Worm (Caenorhabditis elegans): ENCODE results near the gene F40A3.4.

The F40A3.4 gene

DNA sequence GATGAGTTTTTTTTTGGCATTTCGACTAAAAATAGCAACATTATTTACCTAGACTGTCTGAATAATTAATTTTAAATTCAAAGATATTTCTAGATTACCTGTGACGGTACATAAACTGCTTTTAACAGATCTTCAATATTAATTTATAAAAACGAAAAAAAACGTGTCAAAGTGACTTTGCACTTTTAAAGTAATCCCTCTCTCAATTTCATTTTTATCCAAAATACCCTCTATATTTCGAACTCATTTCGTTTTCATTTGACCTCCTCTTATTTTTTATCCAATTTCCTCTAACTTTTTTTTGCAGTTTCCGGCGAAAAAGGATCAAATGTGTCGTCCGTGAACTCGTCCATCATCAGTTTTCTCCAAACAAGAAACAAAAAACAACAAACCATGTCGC, at the start of gene F40A3.4:
F40A3.4 (plus strand) TSS at position 301 of the 400 bp plus-strand sequence.
- TF ChIP-seq nhr-12 (tag; optimal IDR thresholded peaks at IDR 0.05) (no peak), mab-5 (tag; optimal IDR thresholded peaks at IDR 0.05) (no peak), elt-3 (tag; optimal IDR thresholded peaks at IDR 0.05) (no peak), zip-8 (tag; optimal IDR thresholded peaks at IDR 0.05) (no peak), unc-120 (tag; optimal IDR thresholded peaks at IDR 0.05; ENCODE audit: poor library complexity, severe bottlenecking) (no peak), flh-1 (GFP tag; optimal IDR thresholded peaks at IDR 0.05) (no peak), bed-3 (GFP tag; optimal IDR thresholded peaks at IDR 0.05) (no peak), pha-4 (tag; optimal IDR thresholded peaks at IDR 0.05) (no peak), nhr-237 (tag; optimal IDR thresholded peaks at IDR 0.05) (no peak), nhr-28 (tag; optimal IDR thresholded peaks at IDR 0.05) (no peak), sem-2 (GFP tag; optimal IDR thresholded peaks at IDR 0.05) (no peak), nhr-2 (tag; optimal IDR thresholded peaks at IDR 0.05) (no peak), blmp-1 (tag; optimal IDR thresholded peaks at IDR 0.05) (no peak), ces-1 (GFP tag; optimal IDR thresholded peaks at IDR 0.05) (no peak), hlh-1 (tag; optimal IDR thresholded peaks at IDR 0.05) (no peak)

DNA sequence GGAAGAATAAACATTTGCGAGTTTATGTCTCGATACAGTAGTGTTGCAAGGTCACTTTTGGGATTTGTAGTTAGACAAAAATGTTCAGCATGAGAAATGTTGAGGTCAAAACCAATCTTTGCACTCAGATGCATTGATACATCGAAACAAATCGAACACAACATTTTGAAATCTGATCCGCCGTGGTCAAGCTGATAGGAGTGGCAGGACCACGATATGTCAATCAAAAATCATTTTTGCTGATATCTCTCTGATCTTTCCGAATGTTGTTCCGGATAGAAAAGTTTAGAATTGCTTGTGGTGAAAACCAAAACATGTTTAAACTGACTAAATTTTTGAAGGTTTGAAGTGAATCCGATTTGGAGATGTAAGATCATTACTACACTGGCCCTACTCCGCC, 49.7 kb upstream of the F40A3.4 start:
- TF ChIP-seq unc-62 (GFP tag; optimal IDR thresholded peaks at IDR 0.05): peak; percentile 73
- TF ChIP-seq tbx-8 (GFP tag; optimal IDR thresholded peaks at IDR 0.05): no peak
- no peak for TF ChIP-seq elt-1 (tag; optimal IDR thresholded peaks at IDR 0.05; ENCODE audit: borderline replicate concordance, insufficient read depth)

DNA sequence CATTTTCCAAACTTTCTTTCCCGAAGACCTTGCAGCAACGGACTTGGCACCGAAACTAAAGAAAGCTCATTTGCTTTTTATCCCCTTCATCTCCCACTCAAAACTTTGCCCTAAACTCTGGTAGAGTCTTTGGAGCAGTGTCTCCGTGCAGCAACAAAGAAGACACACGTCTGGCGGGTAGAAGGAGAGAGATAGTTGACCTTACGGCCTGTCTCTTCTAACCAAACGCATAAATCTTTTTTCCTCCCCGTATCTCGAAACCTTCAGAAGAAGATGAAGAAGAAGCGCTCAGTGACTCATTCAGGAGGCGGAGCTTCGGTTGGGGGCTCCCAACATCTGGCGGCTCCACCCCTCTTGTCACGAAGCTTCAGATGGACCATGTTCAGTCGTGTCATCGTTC, 49.2 kb upstream of the F40A3.4 start:
- TF ChIP-seq unc-120 (tag; optimal IDR thresholded peaks at IDR 0.05; ENCODE audit: poor library complexity, severe bottlenecking) (no peak), unc-39 (tag; optimal IDR thresholded peaks at IDR 0.05) (no peak), ceh-39 (tag; optimal IDR thresholded peaks at IDR 0.05) (no peak), unc-62 (GFP tag; optimal IDR thresholded peaks at IDR 0.05) (peak; percentile 37), flh-1 (GFP tag; optimal IDR thresholded peaks at IDR 0.05) (no peak), hlh-1 (tag; optimal IDR thresholded peaks at IDR 0.05) (peak; percentile 68), nhr-237 (tag; optimal IDR thresholded peaks at IDR 0.05) (no peak), nhr-76 (tag; optimal IDR thresholded peaks at IDR 0.05) (no peak), blmp-1 (tag; optimal IDR thresholded peaks at IDR 0.05) (no peak), nhr-28 (tag; optimal IDR thresholded peaks at IDR 0.05) (no peak)

DNA sequence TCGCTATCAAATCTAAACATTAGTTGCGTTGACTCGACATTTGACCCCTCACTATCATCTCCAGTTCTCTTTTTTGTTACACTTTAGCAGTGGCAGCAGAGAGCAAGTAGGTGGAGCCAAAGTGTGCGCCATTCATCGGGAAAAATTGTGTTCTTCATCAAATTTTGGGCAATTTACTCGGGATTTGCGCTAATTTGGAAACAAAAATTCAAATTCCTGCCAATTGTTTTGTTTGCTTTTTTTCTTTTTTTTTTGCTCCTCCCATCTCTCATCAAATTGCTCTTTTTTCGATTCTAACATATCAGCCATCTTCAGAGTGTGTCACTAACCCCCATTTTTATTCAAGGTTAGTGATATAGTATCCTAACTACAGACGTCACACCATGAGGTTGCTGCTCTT, 48.6 kb upstream of the F40A3.4 start, which contains the start of gene mig-6:
mig-6 (plus strand) TSS at position 301 of the 400 bp plus-strand sequence.
- TF ChIP-seq zip-8 (tag; optimal IDR thresholded peaks at IDR 0.05) (no peak), lsy-2 (tag; optimal IDR thresholded peaks at IDR 0.05) (no peak), drap-1 (GFP tag; optimal IDR thresholded peaks at IDR 0.05) (no peak), blmp-1 (tag; optimal IDR thresholded peaks at IDR 0.05) (no peak), nhr-28 (tag; optimal IDR thresholded peaks at IDR 0.05) (no peak), M03D4.4 (tag; optimal IDR thresholded peaks at IDR 0.05) (no peak), unc-62 (GFP tag; optimal IDR thresholded peaks at IDR 0.05) (no peak), cnd-1 (tag; optimal IDR thresholded peaks at IDR 0.05) (no peak), tbx-8 (GFP tag; optimal IDR thresholded peaks at IDR 0.05) (no peak), mep-1 (tag; optimal IDR thresholded peaks at IDR 0.05) (no peak), hlh-1 (tag; optimal IDR thresholded peaks at IDR 0.05) (no peak), mab-5 (tag; optimal IDR thresholded peaks at IDR 0.05) (no peak), lin-32 (GFP tag; optimal IDR thresholded peaks at IDR 0.05) (no peak), nhr-76 (tag; optimal IDR thresholded peaks at IDR 0.05) (no peak), unc-39 (tag; optimal IDR thresholded peaks at IDR 0.05) (no peak), sptf-1 (tag; optimal IDR thresholded peaks at IDR 0.05) (no peak)

DNA sequence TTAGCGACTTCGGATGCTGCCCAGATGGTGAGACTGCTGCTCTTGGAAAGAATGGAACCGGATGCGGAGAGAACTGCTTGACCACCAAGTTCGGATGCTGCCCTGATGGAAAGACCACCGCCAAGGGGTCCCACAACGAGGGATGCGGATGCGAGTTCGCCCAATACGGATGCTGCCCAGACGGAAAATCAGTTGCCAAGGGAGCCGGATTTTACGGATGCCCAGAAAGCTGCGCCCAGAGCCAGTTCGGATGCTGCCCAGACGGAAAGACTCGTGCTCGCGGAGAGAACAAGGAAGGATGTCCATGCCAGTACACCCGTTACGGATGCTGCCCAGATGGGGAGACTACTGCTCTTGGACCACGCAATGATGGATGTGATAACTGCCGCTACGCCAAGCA, 44.6 kb upstream of the F40A3.4 start:
- TF ChIP-seq ces-1 (GFP tag; optimal IDR thresholded peaks at IDR 0.05) (no peak), pha-4 (tag; optimal IDR thresholded peaks at IDR 0.05) (no peak), lin-13 (tag; optimal IDR thresholded peaks at IDR 0.05) (no peak), ceh-83 (GFP tag; optimal IDR thresholded peaks at IDR 0.05) (no peak)

DNA sequence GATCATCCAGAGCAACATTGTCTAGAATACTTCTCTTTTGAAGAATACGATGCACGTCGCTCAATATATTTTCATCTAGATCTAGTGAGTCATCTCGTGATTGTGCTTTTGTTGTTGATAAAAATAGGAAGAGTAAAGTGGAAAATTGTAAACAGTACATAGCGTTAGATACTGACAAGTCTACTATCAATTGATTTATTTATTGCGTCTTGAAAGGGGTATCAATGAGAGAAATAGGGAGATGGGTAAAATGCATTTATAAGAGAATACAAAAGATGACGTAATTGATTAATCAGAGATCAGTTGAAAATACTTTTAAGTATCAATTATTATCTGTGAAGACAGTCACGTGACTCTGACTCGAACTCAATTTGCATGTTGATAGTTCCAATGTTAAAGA, 38.6 kb upstream of the F40A3.4 start, which contains the start of gene txt-5:
txt-5 (minus strand) TSS at position 224 of the 400 bp plus-strand sequence.
- no peak for TF ChIP-seq elt-1 (tag; optimal IDR thresholded peaks at IDR 0.05; ENCODE audit: borderline replicate concordance, insufficient read depth)
- peak; percentile 64 for TF ChIP-seq zip-8 (tag; optimal IDR thresholded peaks at IDR 0.05)
